Worm (Caenorhabditis elegans) whole organism, L2 larva: ENCODE measurements around the gene gop-1.
A peak's percentile ranks its signal among the peaks of the same experiment; 100 is the strongest.

ENCODE experiments used
- C34F6.9 ChIP-seq: fragments of 150-350 bp; optimal IDR thresholded peaks from 2 replicates; lab custom pipeline; 2014; ENCODE audit warnings: missing biosample characterization, missing genetic modification characterization
- F13H6.1 ChIP-seq: sonication (generic microtip); optimal IDR thresholded peaks from 2 replicates; lab custom pipeline; 2016; ENCODE audit warnings: missing genetic modification characterization, missing compliant biosample characterization
- R02D3.7 ChIP-seq: fragments of 150-350 bp; optimal IDR thresholded peaks from 2 replicates; lab custom pipeline; 2014; ENCODE audit warnings: missing biosample characterization, missing genetic modification characterization
- Y55F3AM.14 ChIP-seq: fragments of 200-800 bp; sonication (Bioruptor generic); optimal IDR thresholded peaks from 2 replicates; lab custom pipeline; 2018; ENCODE audit warnings: mild to moderate bottlenecking, missing genetic modification characterization, missing compliant biosample characterization
- ZK546.5 ChIP-seq: sonication (generic microtip); optimal IDR thresholded peaks from 2 replicates; lab custom pipeline; 2017; ENCODE audit warnings: missing biosample characterization, missing genetic modification characterization
- alr-1 ChIP-seq: fragments of 150-350 bp; optimal IDR thresholded peaks from 2 replicates; lab custom pipeline; 2014; ENCODE audit warnings: missing biosample characterization, missing genetic modification characterization
- aly-2 ChIP-seq: fragments of 150-350 bp; optimal IDR thresholded peaks from 2 replicates; lab custom pipeline; 2014; ENCODE audit warnings: missing biosample characterization, missing genetic modification characterization
- ama-1 ChIP-seq: fragments of 150-350 bp; optimal IDR thresholded peaks from 2 replicates; lab custom pipeline; 2018; ENCODE audit warnings: inconsistent platforms
- blmp-1 ChIP-seq: sonication (generic microtip); optimal IDR thresholded peaks from 2 replicates; lab custom pipeline; 2017; ENCODE audit warnings: missing genetic modification characterization, mild to moderate bottlenecking, missing compliant biosample characterization, antibody characterized with exemption, moderate library complexity; ENCODE audit not compliant: insufficient read depth
- ceh-16 ChIP-seq: fragments of 150-350 bp; optimal IDR thresholded peaks from 2 replicates; lab custom pipeline; 2014; ENCODE audit warnings: missing biosample characterization, missing genetic modification characterization
- ceh-82 ChIP-seq: fragments of 150-350 bp; optimal IDR thresholded peaks from 2 replicates; lab custom pipeline; 2014; ENCODE audit warnings: missing biosample characterization, missing genetic modification characterization
- crh-2 ChIP-seq: sonication (generic microtip); optimal IDR thresholded peaks from 2 replicates; lab custom pipeline; 2017; ENCODE audit warnings: missing biosample characterization, missing genetic modification characterization
- dmd-4 ChIP-seq: sonication (generic microtip); optimal IDR thresholded peaks from 2 replicates; lab custom pipeline; 2017; ENCODE audit warnings: missing biosample characterization, missing genetic modification characterization
- egl-27 ChIP-seq: sonication (generic microtip); optimal IDR thresholded peaks from 3 replicates; lab custom pipeline; 2017; ENCODE audit warnings: missing biosample characterization, missing genetic modification reagents, missing genetic modification characterization
- elt-1 ChIP-seq: fragments of 150-350 bp; optimal IDR thresholded peaks from 2 replicates; lab custom pipeline; 2014; ENCODE audit warnings: missing biosample characterization, missing genetic modification characterization
- elt-3 ChIP-seq: sonication (generic microtip); optimal IDR thresholded peaks from 2 replicates; lab custom pipeline; 2017; ENCODE audit warnings: missing biosample characterization, missing genetic modification characterization
- fos-1 ChIP-seq: fragments of 150-350 bp; optimal IDR thresholded peaks from 2 replicates; lab custom pipeline; 2014; ENCODE audit warnings: missing biosample characterization, missing genetic modification characterization
- gmeb-1 ChIP-seq: fragments of 150-350 bp; optimal IDR thresholded peaks from 2 replicates; lab custom pipeline; 2014; ENCODE audit warnings: missing biosample characterization, missing genetic modification characterization
- lin-11 ChIP-seq: fragments of 150-350 bp; sonication (generic microtip); optimal IDR thresholded peaks from 2 replicates; lab custom pipeline; 2014; ENCODE audit warnings: missing biosample characterization, missing genetic modification characterization, inconsistent platforms, mixed read lengths
- lin-13 ChIP-seq: fragments of 150-350 bp; optimal IDR thresholded peaks from 2 replicates; lab custom pipeline; 2014; ENCODE audit warnings: missing biosample characterization, missing genetic modification reagents, missing genetic modification characterization
- lin-39 ChIP-seq: fragments of 150-350 bp; optimal IDR thresholded peaks from 2 replicates; lab custom pipeline; 2014; ENCODE audit warnings: missing biosample characterization, missing genetic modification reagents, missing genetic modification characterization
- lsy-2 ChIP-seq, 2 experiments: fragments of 150-350 bp in 1 of 2; sonication (generic microtip) in 1 of 2; optimal IDR thresholded peaks; 2 replicates each; lab custom pipeline; 2014 to 2017; ENCODE audit warnings: missing biosample characterization in 2 of 2, missing genetic modification characterization in 2 of 2
- mab-5 ChIP-seq: fragments of 150-350 bp; optimal IDR thresholded peaks from 2 replicates; lab custom pipeline; 2014; ENCODE audit warnings: missing biosample characterization, missing genetic modification characterization
- mbf-1 ChIP-seq: sonication (generic microtip); optimal IDR thresholded peaks from 2 replicates; lab custom pipeline; 2017; ENCODE audit warnings: missing biosample characterization, missing genetic modification characterization
- mdl-1 ChIP-seq, 2 experiments: fragments of 150-350 bp in 1 of 2; sonication (generic microtip) in 1 of 2; optimal IDR thresholded peaks; 2 replicates each; lab custom pipeline; 2017; ENCODE audit warnings: missing biosample characterization in 2 of 2, missing genetic modification characterization in 2 of 2
- nhr-10 ChIP-seq: sonication (generic microtip); optimal IDR thresholded peaks from 2 replicates; lab custom pipeline; 2017; ENCODE audit warnings: missing biosample characterization, missing genetic modification characterization
- nhr-11 ChIP-seq: fragments of 150-350 bp; optimal IDR thresholded peaks from 2 replicates; lab custom pipeline; 2014; ENCODE audit warnings: missing biosample characterization, missing genetic modification characterization
- nhr-12 ChIP-seq: fragments of 150-350 bp; optimal IDR thresholded peaks from 2 replicates; lab custom pipeline; 2014; ENCODE audit warnings: missing biosample characterization, missing genetic modification characterization
- nhr-129 ChIP-seq: fragments of 150-350 bp; optimal IDR thresholded peaks from 2 replicates; lab custom pipeline; 2014; ENCODE audit warnings: missing biosample characterization, missing genetic modification characterization
- nhr-21 ChIP-seq: fragments of 150-350 bp; optimal IDR thresholded peaks from 2 replicates; lab custom pipeline; 2014; ENCODE audit warnings: missing biosample characterization, missing genetic modification characterization
- nhr-23 ChIP-seq: fragments of 150-350 bp; optimal IDR thresholded peaks from 2 replicates; lab custom pipeline; 2014; ENCODE audit warnings: missing biosample characterization, missing genetic modification reagents, missing genetic modification characterization
- nhr-237 ChIP-seq: fragments of 150-350 bp; optimal IDR thresholded peaks from 2 replicates; lab custom pipeline; 2014; ENCODE audit warnings: missing biosample characterization, missing genetic modification characterization
- nhr-25 ChIP-seq: fragments of 150-350 bp; sonication (generic microtip); optimal IDR thresholded peaks from 3 replicates; lab custom pipeline; 2014; ENCODE audit warnings: missing biosample characterization, missing genetic modification characterization
- nhr-6 ChIP-seq: fragments of 150-350 bp; optimal IDR thresholded peaks from 2 replicates; lab custom pipeline; 2014; ENCODE audit warnings: missing biosample characterization, missing genetic modification characterization
- nhr-77 ChIP-seq: fragments of 150-350 bp; optimal IDR thresholded peaks from 2 replicates; lab custom pipeline; 2014; ENCODE audit warnings: missing biosample characterization, missing genetic modification characterization
- peb-1 ChIP-seq: fragments of 150-350 bp; optimal IDR thresholded peaks from 2 replicates; lab custom pipeline; 2014; ENCODE audit warnings: missing biosample characterization, missing genetic modification characterization
- sem-4 ChIP-seq: fragments of 150-350 bp; optimal IDR thresholded peaks from 2 replicates; lab custom pipeline; 2014; ENCODE audit warnings: missing biosample characterization, missing genetic modification reagents, missing genetic modification characterization
- skn-1 ChIP-seq: sonication (generic microtip); optimal IDR thresholded peaks from 2 replicates; lab custom pipeline; 2017; ENCODE audit warnings: missing biosample characterization, missing genetic modification characterization
- sma-3 ChIP-seq: sonication (generic microtip); optimal IDR thresholded peaks from 2 replicates; lab custom pipeline; 2016; ENCODE audit warnings: missing genetic modification reagents, missing genetic modification characterization, missing compliant biosample characterization
- sma-9 ChIP-seq, 2 experiments: fragments of 150-350 bp in 1 of 2; sonication (generic microtip) in 1 of 2; optimal IDR thresholded peaks; 2 replicates each; lab custom pipeline; 2014 to 2016; ENCODE audit warnings: missing genetic modification characterization in 2 of 2, mild to moderate bottlenecking in 1 of 2, missing biosample characterization in 1 of 2, missing compliant biosample characterization in 1 of 2, missing genetic modification reagents in 1 of 2, moderate library complexity in 1 of 2
- snpc-4 ChIP-seq: fragments of 150-350 bp; optimal IDR thresholded peaks from 2 replicates; lab custom pipeline; 2014; ENCODE audit warnings: missing biosample characterization, missing genetic modification characterization
- unc-39 ChIP-seq: fragments of 150-350 bp; optimal IDR thresholded peaks from 2 replicates; lab custom pipeline; 2014; ENCODE audit warnings: missing biosample characterization, missing genetic modification characterization
- unc-55 ChIP-seq: fragments of 150-350 bp; sonication (generic microtip); optimal IDR thresholded peaks from 3 replicates; lab custom pipeline; 2014; ENCODE audit warnings: missing biosample characterization, missing genetic modification reagents, missing genetic modification characterization
- unc-62 ChIP-seq: fragments of 150-350 bp; optimal IDR thresholded peaks from 2 replicates; lab custom pipeline; 2014; ENCODE audit warnings: missing biosample characterization, missing genetic modification reagents, missing genetic modification characterization
- zag-1 ChIP-seq: fragments of 150-350 bp; optimal IDR thresholded peaks from 2 replicates; lab custom pipeline; 2014; ENCODE audit warnings: missing biosample characterization, missing genetic modification characterization
- ztf-1 ChIP-seq: fragments of 200-800 bp; sonication (Bioruptor generic); conservative IDR thresholded peaks from 2 replicates; pipeline ENCODE4 v1.3.6; 2022; ENCODE audit warnings: missing genetic modification characterization, missing compliant biosample characterization
- ztf-11 ChIP-seq: sonication (generic microtip); optimal IDR thresholded peaks from 2 replicates; lab custom pipeline; 2017; ENCODE audit warnings: missing biosample characterization, missing genetic modification characterization
- ztf-4 ChIP-seq: fragments of 150-350 bp; optimal IDR thresholded peaks from 2 replicates; lab custom pipeline; 2014; ENCODE audit warnings: missing biosample characterization, missing genetic modification characterization

The gop-1 gene

DNA sequence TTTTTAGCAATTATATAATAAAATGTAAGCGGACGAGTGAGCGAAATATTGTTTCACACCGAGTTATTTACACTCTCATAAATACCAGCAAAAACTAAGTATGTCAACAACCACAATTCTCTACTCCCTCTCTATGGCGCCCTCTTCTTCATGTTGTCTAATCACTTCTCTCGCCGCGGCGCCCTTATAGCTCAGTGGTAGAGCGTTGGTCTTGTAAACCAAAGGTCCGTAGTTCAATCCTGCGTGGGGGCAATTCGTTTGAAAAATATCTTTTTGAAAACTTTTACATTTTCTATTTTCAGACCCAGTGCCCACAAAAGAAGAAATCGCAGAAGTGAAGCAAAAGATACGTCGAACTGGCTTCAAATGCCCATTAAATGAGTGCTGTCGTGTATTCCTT, 51.5 kb downstream of the gop-1 start (continued):
- TF ChIP-seq Y55F3AM.14 (GFP tag; lab: Kevin White, UChicago) (peak; percentile 63), ZK546.5 (no peak), lin-39 (no peak), ceh-16 (tag; lab: Kevin White, UChicago) (no peak)

DNA sequence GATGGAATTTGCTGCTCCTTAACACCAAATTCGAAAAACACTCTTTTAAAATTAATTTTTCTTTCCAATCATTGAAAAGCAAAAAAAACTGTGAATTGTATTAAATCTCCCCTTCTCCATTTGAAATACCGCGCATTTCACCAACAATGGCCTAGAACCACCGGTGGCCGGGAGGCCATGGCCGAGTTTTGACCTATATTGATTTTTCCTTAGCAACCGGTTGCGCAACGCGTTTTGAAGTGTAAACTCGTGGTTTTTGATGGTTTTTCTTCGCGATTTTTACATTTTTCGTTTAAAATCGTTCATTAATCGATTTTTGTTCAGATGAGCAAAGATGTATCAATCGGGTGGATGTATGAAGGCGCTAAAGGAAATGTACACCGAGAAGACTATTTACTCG, 54.0 kb downstream of the gop-1 start, which contains the start of gene mog-3:
mog-3 (plus strand) TSS at position 319 of the 400 bp plus-strand sequence.
- TF ChIP-seq nhr-6 (tag; lab: Kevin White, UChicago) (no peak), nhr-21 (tag; lab: Kevin White, UChicago) (peak; percentile 20), Y55F3AM.14 (GFP tag; lab: Kevin White, UChicago) (no peak), nhr-10 (no peak), egl-27 (tag; lab: Kevin White, UChicago) (no peak), nhr-12 (no peak), sma-3 (GFP tag; lab: Kevin White, UChicago) (peak; percentile 55), alr-1 (tag; lab: Kevin White, UChicago) (no peak), sma-9 (GFP tag; optimal IDR thresholded peaks at IDR 0.05; lab: Kevin White, UChicago) (peak; percentile 74), sma-9 (tag; optimal IDR thresholded peaks at IDR 0.05; lab: Kevin White, UChicago) (no peak), fos-1 (tag; lab: Kevin White, UChicago) (peak; percentile 9), ceh-16 (tag; lab: Kevin White, UChicago) (no peak), lin-13 (GFP tag; lab: Kevin White, UChicago) (peak; percentile 52), ama-1 (peak; percentile 54), crh-2 (peak; percentile 62), lin-39 (no peak), gmeb-1 (tag; lab: Kevin White, UChicago) (peak; percentile 93), lsy-2 (tag; optimal IDR thresholded peaks at IDR 0.05; lab: Kevin White, UChicago) (peak; percentile 36 to 77), ztf-4 (tag; lab: Kevin White, UChicago) (no peak), aly-2 (tag; lab: Kevin White, UChicago) (no peak), nhr-11 (tag; lab: Kevin White, UChicago) (no peak), unc-55 (GFP tag; lab: Kevin White, UChicago) (peak; percentile 76), nhr-129 (tag; lab: Kevin White, UChicago) (peak; percentile 35), ceh-82 (tag; lab: Kevin White, UChicago) (no peak), elt-1 (tag; lab: Kevin White, UChicago) (no peak), dmd-4 (no peak), ztf-11 (no peak), lin-11 (tag; lab: Kevin White, UChicago) (peak; percentile 52), mdl-1 (tag; optimal IDR thresholded peaks at IDR 0.05; lab: Kevin White, UChicago) (no peak), snpc-4 (tag; lab: Kevin White, UChicago) (no peak), F13H6.1 (peak; percentile 66), nhr-77 (tag; lab: Kevin White, UChicago) (no peak), nhr-25 (tag; lab: Kevin White, UChicago) (peak; percentile 45), mbf-1 (no peak), sem-4 (tag; lab: Kevin White, UChicago) (no peak), nhr-23 (tag; lab: Kevin White, UChicago) (no peak), R02D3.7 (tag; lab: Kevin White, UChicago) (no peak), ZK546.5 (no peak), skn-1 (tag; lab: Kevin White, UChicago) (no peak), C34F6.9 (tag; lab: Kevin White, UChicago) (peak; percentile 75), elt-3 (tag; lab: Kevin White, UChicago) (no peak), mab-5 (tag; lab: Kevin White, UChicago) (no peak), ztf-1 (no peak), blmp-1 (tag; lab: Kevin White, UChicago) (no peak), peb-1 (tag; lab: Kevin White, UChicago) (no peak), unc-62 (no peak), nhr-237 (tag; lab: Kevin White, UChicago) (no peak), unc-39 (tag; lab: Kevin White, UChicago) (no peak), zag-1 (no peak)
